Worm (Caenorhabditis elegans) whole organism, late embryonic: ENCODE data around the gene F53B3.6.

ENCODE experiments used
- K09A11.1 ChIP-seq: sonication (generic microtip); optimal IDR thresholded peaks from 2 replicates; lab custom pipeline; 2017; ENCODE audit warnings: antibody characterized with exemption, mild to moderate bottlenecking, missing genetic modification characterization, missing compliant biosample characterization; ENCODE audit not compliant: insufficient read depth
- ceh-19 ChIP-seq: fragments of 200-800 bp; sonication (Bioruptor generic); optimal IDR thresholded peaks from 2 replicates; lab custom pipeline; 2018; ENCODE audit warnings: mild to moderate bottlenecking, missing genetic modification characterization, missing compliant biosample characterization
- ceh-30 ChIP-seq: fragments of 150-350 bp; optimal IDR thresholded peaks from 2 replicates; lab custom pipeline; 2014; ENCODE audit warnings: missing biosample characterization, missing genetic modification characterization
- dve-1 ChIP-seq: sonication (generic microtip); optimal IDR thresholded peaks from 2 replicates; lab custom pipeline; 2017; ENCODE audit warnings: antibody characterized with exemption, mild to moderate bottlenecking, missing genetic modification characterization, missing compliant biosample characterization
- fax-1 ChIP-seq: sonication (generic microtip); optimal IDR thresholded peaks from 2 replicates; lab custom pipeline; 2016; ENCODE audit warnings: missing genotype, missing genetic modification characterization, missing compliant biosample characterization
- fkh-10 ChIP-seq: fragments of 150-350 bp; optimal IDR thresholded peaks from 2 replicates; lab custom pipeline; 2014; ENCODE audit warnings: missing biosample characterization, missing genetic modification reagents, missing genetic modification characterization
- hlh-15 ChIP-seq: sonication (generic microtip); optimal IDR thresholded peaks from 2 replicates; lab custom pipeline; 2016; ENCODE audit warnings: missing genetic modification characterization, missing compliant biosample characterization
- lin-11 ChIP-seq: fragments of 200-800 bp; sonication (Bioruptor generic); optimal IDR thresholded peaks from 2 replicates; lab custom pipeline; 2018; ENCODE audit warnings: mild to moderate bottlenecking, missing genetic modification characterization, missing compliant biosample characterization
- nhr-232 ChIP-seq: sonication (generic microtip); optimal IDR thresholded peaks from 2 replicates; lab custom pipeline; 2016; ENCODE audit warnings: missing genetic modification characterization, missing compliant biosample characterization
- odd-2 ChIP-seq: sonication (generic microtip); optimal IDR thresholded peaks from 2 replicates; lab custom pipeline; 2017; ENCODE audit warnings: antibody characterized with exemption, mild to moderate bottlenecking, missing genetic modification characterization, missing compliant biosample characterization
- rnt-1 ChIP-seq: sonication (generic microtip); optimal IDR thresholded peaks from 2 replicates; lab custom pipeline; 2016; ENCODE audit warnings: missing genetic modification characterization, missing compliant biosample characterization
- sox-4 ChIP-seq: sonication (generic microtip); optimal IDR thresholded peaks from 2 replicates; lab custom pipeline; 2017; ENCODE audit warnings: mild to moderate bottlenecking, missing genetic modification characterization, inconsistent platforms, missing compliant biosample characterization
- tbx-2 ChIP-seq: sonication (generic microtip); optimal IDR thresholded peaks from 2 replicates; lab custom pipeline; 2016; ENCODE audit warnings: missing genetic modification characterization, missing compliant biosample characterization

ce11 chrX:2874598-2874997, 10.6 kb downstream of the F53B3.6 start:
- TF ChIP-seq ceh-30 (tag; lab: Kevin White, UChicago) (no peak), fkh-10 (GFP tag; lab: Kevin White, UChicago) (no peak), lin-11 (tag; lab: Kevin White, UChicago) (no peak), sox-4 (tag; lab: Kevin White, UChicago) (no peak), rnt-1 (no peak), hlh-15 (tag; lab: Kevin White, UChicago) (no peak), odd-2 (tag; lab: Kevin White, UChicago) (no peak), ceh-19 (no peak), tbx-2 (tag; lab: Kevin White, UChicago) (no peak), K09A11.1 (tag; lab: Kevin White, UChicago) (no peak), fax-1 (tag; lab: Kevin White, UChicago) (no peak), nhr-232 (no peak), dve-1 (tag; lab: Kevin White, UChicago) (no peak)
